Worm (Caenorhabditis elegans): ENCODE measurements around the gene srh-134.

DNA sequence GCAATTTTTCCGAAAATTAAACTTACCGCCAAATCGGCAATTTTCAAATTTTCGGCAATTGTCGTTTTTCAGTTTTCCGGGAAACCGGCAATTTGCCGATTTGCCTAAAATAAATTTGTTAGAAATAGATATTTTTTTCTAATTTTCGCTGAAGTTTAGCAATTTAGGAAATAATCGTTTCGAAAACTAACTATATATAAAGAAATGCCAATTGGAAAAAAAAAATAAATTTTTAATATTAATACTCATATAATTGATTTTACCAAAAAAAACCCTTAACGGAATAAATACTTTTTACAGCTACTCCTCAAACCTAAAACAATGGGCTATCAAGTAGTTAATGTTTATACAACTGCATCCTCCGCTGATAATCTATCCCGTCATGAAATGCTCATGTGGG, 26.1 kb upstream of the srh-134 start, which contains the start of gene ebp-1:
- TF ChIP-seq ref-1 (GFP tag; conservative IDR thresholded peaks at IDR 0.05) (no peak), klf-2 (GFP tag; conservative IDR thresholded peaks at IDR 0.05) (no peak), T22C8.4 (GFP tag; IDR thresholded peaks at IDR 0.05) (no peak)
